Fruit fly (Drosophila melanogaster): Measurements from ENCODE around the gene CG8607.

The CG8607 gene

dm6 chr3L:7370231-7370882, 50.5 kb downstream of the CG8607 start (continued):
- no peak for TF ChIP-seq onecut (GFP tag; IDR thresholded peaks at IDR 0.05)
- TF ChIP-seq dimm (GFP tag; IDR thresholded peaks at IDR 0.05): no peak
- TF ChIP-seq Kr (GFP tag; optimal IDR thresholded peaks at IDR 0.05): peak; percentile 47
- TF ChIP-seq Camta (GFP tag; optimal IDR thresholded peaks at IDR 0.05): no peak
- TF ChIP-seq CG7963 (GFP tag; IDR thresholded peaks at IDR 0.05; ENCODE audit: partially characterized antibody): no peak
- no peak for TF ChIP-seq sisA (GFP tag; IDR thresholded peaks at IDR 0.05)
- no peak for TF ChIP-seq dmrt99B (tag; optimal IDR thresholded peaks at IDR 0.05)
- no peak for TF ChIP-seq ab (GFP tag; optimal IDR thresholded peaks at IDR 0.05)
- TF ChIP-seq zfh1 (GFP tag; IDR thresholded peaks at IDR 0.05): no peak
- no peak for TF ChIP-seq CG12744 (GFP tag; optimal IDR thresholded peaks at IDR 0.05)
- TF ChIP-seq CG30431 (GFP tag; optimal IDR thresholded peaks at IDR 0.05): no peak
- TF ChIP-seq yki (optimal IDR thresholded peaks at IDR 0.05): no peak
- no peak for TF ChIP-seq wor (GFP tag; IDR thresholded peaks at IDR 0.05)
- TF ChIP-seq mld (GFP tag; IDR thresholded peaks at IDR 0.05; ENCODE audit: partially characterized antibody): no peak
- no peak for TF ChIP-seq bowl (GFP tag; IDR thresholded peaks at IDR 0.05)
- TF ChIP-seq Jarid2 (GFP tag; optimal IDR thresholded peaks at IDR 0.05): no peak
- TF ChIP-seq CG11504 (tag; optimal IDR thresholded peaks at IDR 0.05): no peak
- no peak for TF ChIP-seq dati (GFP tag; IDR thresholded peaks at IDR 0.05)
- no peak for TF ChIP-seq Optix (GFP tag; IDR thresholded peaks at IDR 0.05)
- TF ChIP-seq Sry-β (GFP tag; optimal IDR thresholded peaks at IDR 0.05): no peak
- no peak for TF ChIP-seq CG1792 (GFP tag; optimal IDR thresholded peaks at IDR 0.05)
- TF ChIP-seq lola (GFP tag; optimal IDR thresholded peaks at IDR 0.05): peak in 1 of 3 experiments; percentile 18
- TF ChIP-seq CG18262 (tag; optimal IDR thresholded peaks at IDR 0.05): no peak
- TF ChIP-seq slou (GFP tag; optimal IDR thresholded peaks at IDR 0.05): no peak
- TF ChIP-seq NfI (GFP tag; optimal IDR thresholded peaks at IDR 0.05): no peak
- TF ChIP-seq HLH3B (GFP tag; IDR thresholded peaks at IDR 0.05): no peak
- peak; percentile 20 for TF ChIP-seq CG3163 (GFP tag; optimal IDR thresholded peaks at IDR 0.05)
- no peak for TF ChIP-seq CG10462 (GFP tag; optimal IDR thresholded peaks at IDR 0.05)
- TF ChIP-seq Drgx (GFP tag; IDR thresholded peaks at IDR 0.05): no peak
- TF ChIP-seq tll (GFP tag; optimal IDR thresholded peaks at IDR 0.05): peak in 1 of 2 experiments; percentile 30
- TF ChIP-seq ro (GFP tag; IDR thresholded peaks at IDR 0.05): no peak
- peak; percentile 93 for TF ChIP-seq CG9437 (GFP tag; optimal IDR thresholded peaks at IDR 0.05)
- no peak for TF ChIP-seq tx (GFP tag; optimal IDR thresholded peaks at IDR 0.05)
- TF ChIP-seq CG8281 (tag; optimal IDR thresholded peaks at IDR 0.05): no peak
- TF ChIP-seq vnd (GFP tag; IDR thresholded peaks at IDR 0.05; ENCODE audit: partially characterized antibody): no peak
- no peak for TF ChIP-seq BEAF-32 (GFP tag; optimal IDR thresholded peaks at IDR 0.05)
- no peak; the same call in 1 of the 2 replicates for TF ChIP-seq CG31441 (GFP tag; IDR thresholded peaks at IDR 0.05)
- no peak for TF ChIP-seq mirr (GFP tag; optimal IDR thresholded peaks at IDR 0.05)
- TF ChIP-seq CG15269 (tag; optimal IDR thresholded peaks at IDR 0.05): no peak
- peak; percentile 31 for TF ChIP-seq CG2116 (GFP tag; optimal IDR thresholded peaks at IDR 0.05)
- TF ChIP-seq CG31388 (GFP tag; optimal IDR thresholded peaks at IDR 0.05): no peak
- TF ChIP-seq shn (GFP tag; optimal IDR thresholded peaks at IDR 0.05): no peak
- TF ChIP-seq CG8924 (tag; optimal IDR thresholded peaks at IDR 0.05): peak; percentile 56
- TF ChIP-seq CG30403 (GFP tag; optimal IDR thresholded peaks at IDR 0.05): no peak
- no peak for TF ChIP-seq CG16815 (GFP tag; optimal IDR thresholded peaks at IDR 0.05)
- TF ChIP-seq B-H2 (GFP tag; optimal IDR thresholded peaks at IDR 0.05): no peak
- TF ChIP-seq ATbp (GFP tag; optimal IDR thresholded peaks at IDR 0.05): no peak
- TF ChIP-seq amos (GFP tag; IDR thresholded peaks at IDR 0.05; ENCODE audit: partially characterized antibody): no peak
- peak; percentile 93 for TF ChIP-seq nerfin-1 (tag; optimal IDR thresholded peaks at IDR 0.05)
- TF ChIP-seq CG13424 (tag; optimal IDR thresholded peaks at IDR 0.05): no peak
